Worm (Caenorhabditis elegans) whole organism, L4 larva: ENCODE measurements around the gene sma-2.

ENCODE experiments used
- F44E2.7 ChIP-seq: fragments of 200-800 bp; sonication (Bioruptor generic); IDR thresholded peaks from 2 replicates; pipeline ENCODE4 v2.1.2; 2022; ENCODE audit warnings: missing genetic modification characterization, missing compliant biosample characterization
- T20F7.1 ChIP-seq: fragments of 200-800 bp; sonication (Bioruptor generic); optimal IDR thresholded peaks from 2 replicates; lab custom pipeline; 2018; ENCODE audit warnings: mild to moderate bottlenecking, missing genetic modification characterization, missing compliant biosample characterization
- Y105C5A.15 ChIP-seq: fragments of 200-800 bp; sonication (Bioruptor generic); IDR thresholded peaks from 2 replicates; pipeline ENCODE4 v1.3.6; 2022; ENCODE audit warnings: missing genetic modification characterization, missing compliant biosample characterization
- Y5F2A.4 ChIP-seq: fragments of 200-800 bp; sonication (Bioruptor generic); optimal IDR thresholded peaks from 2 replicates; lab custom pipeline; 2018; ENCODE audit warnings: mild to moderate bottlenecking, missing genetic modification characterization, missing compliant biosample characterization
- aha-1 ChIP-seq: fragments of 150-350 bp; peaks from one replicate; lab custom pipeline; 2014; ENCODE audit warnings: missing biosample characterization, missing genetic modification characterization
- ama-1 ChIP-seq: fragments of 150-350 bp; optimal IDR thresholded peaks from 2 replicates; lab custom pipeline; 2014; ENCODE audit warnings: inconsistent platforms, mixed read lengths
- ceh-20 ChIP-seq: fragments of 200-800 bp; sonication (Bioruptor generic); IDR thresholded peaks from 2 replicates; pipeline ENCODE4 v1.3.6; 2022; ENCODE audit warnings: missing genetic modification reagents, missing genetic modification characterization, missing compliant biosample characterization
- ceh-28 ChIP-seq: fragments of 150-350 bp; optimal IDR thresholded peaks from 2 replicates; lab custom pipeline; 2014; ENCODE audit warnings: missing biosample characterization, missing genetic modification reagents, missing genetic modification characterization
- daf-16 ChIP-seq, 3 experiments: sonication (generic microtip); optimal IDR thresholded peaks; 2 replicates each; lab custom pipeline; 2016 to 2017; ENCODE audit warnings: missing genetic modification characterization in 3 of 3, missing genetic modification reagents in 3 of 3, mild to moderate bottlenecking in 2 of 3, missing compliant biosample characterization in 2 of 3, missing biosample characterization in 1 of 3, moderate library complexity in 1 of 3
- daf-19 ChIP-seq: fragments of 200-800 bp; sonication (Bioruptor generic); conservative IDR thresholded peaks from 2 replicates; pipeline ENCODE4 v1.3.6; 2022; ENCODE audit warnings: missing genetic modification characterization, missing compliant biosample characterization
- daf-8 ChIP-seq: fragments of 200-800 bp; sonication (Bioruptor generic); IDR thresholded peaks from 2 replicates; pipeline ENCODE4 v1.3.6; 2022; ENCODE audit warnings: missing genetic modification characterization, missing compliant biosample characterization
- dmd-6 ChIP-seq: fragments of 200-800 bp; sonication (Bioruptor generic); IDR thresholded peaks from 2 replicates; pipeline ENCODE4 v1.3.6; 2022; ENCODE audit warnings: missing genetic modification reagents, missing genetic modification characterization, missing compliant biosample characterization
- dve-1 ChIP-seq: sonication (generic microtip); optimal IDR thresholded peaks from 2 replicates; lab custom pipeline; 2017; ENCODE audit warnings: antibody characterized with exemption, mild to moderate bottlenecking, missing genetic modification characterization, missing compliant biosample characterization; ENCODE audit not compliant: insufficient read depth
- fkh-10 ChIP-seq: fragments of 150-350 bp; optimal IDR thresholded peaks from 2 replicates; lab custom pipeline; 2014; ENCODE audit warnings: missing biosample characterization, missing genetic modification reagents, missing genetic modification characterization
- fos-1 ChIP-seq: fragments of 150-350 bp; optimal IDR thresholded peaks from 2 replicates; lab custom pipeline; 2014; ENCODE audit warnings: missing biosample characterization, missing genetic modification characterization
- gei-8 ChIP-seq: fragments of 200-800 bp; sonication (Bioruptor generic); optimal IDR thresholded peaks from 2 replicates; lab custom pipeline; 2018; ENCODE audit warnings: mild to moderate bottlenecking, missing genetic modification characterization, missing compliant biosample characterization
- hlh-11 ChIP-seq: fragments of 200-800 bp; sonication (Bioruptor generic); optimal IDR thresholded peaks from 2 replicates; lab custom pipeline; 2018; ENCODE audit warnings: mild to moderate bottlenecking, missing genetic modification characterization, missing compliant biosample characterization
- hlh-30 ChIP-seq: sonication (generic microtip); optimal IDR thresholded peaks from 2 replicates; lab custom pipeline; 2017; ENCODE audit warnings: antibody characterized with exemption, mild to moderate bottlenecking, missing genetic modification characterization, missing compliant biosample characterization; ENCODE audit not compliant: insufficient read depth
- jun-1 ChIP-seq: fragments of 150-350 bp; optimal IDR thresholded peaks from 2 replicates; lab custom pipeline; 2014; ENCODE audit warnings: missing biosample characterization, missing genetic modification reagents, missing genetic modification characterization
- lim-7 ChIP-seq: fragments of 200-800 bp; sonication (Bioruptor generic); IDR thresholded peaks from 2 replicates; pipeline ENCODE4 v1.3.6; 2022; ENCODE audit warnings: missing genetic modification characterization, missing compliant biosample characterization
- lin-1 ChIP-seq: fragments of 200-800 bp; sonication (Bioruptor generic); IDR thresholded peaks from 2 replicates; pipeline ENCODE4 v1.3.6; 2022; ENCODE audit warnings: missing genetic modification reagents, missing genetic modification characterization, missing compliant biosample characterization
- lin-13 ChIP-seq: fragments of 150-350 bp; optimal IDR thresholded peaks from 2 replicates; lab custom pipeline; 2014; ENCODE audit warnings: missing biosample characterization, missing genetic modification reagents, missing genetic modification characterization
- lin-38 ChIP-seq: fragments of 200-800 bp; sonication (Bioruptor generic); IDR thresholded peaks from 2 replicates; pipeline ENCODE4 v1.3.6; 2022; ENCODE audit warnings: missing genetic modification reagents, missing genetic modification characterization, missing compliant biosample characterization
- lir-3 ChIP-seq: sonication (generic microtip); optimal IDR thresholded peaks from 2 replicates; lab custom pipeline; 2016; ENCODE audit warnings: mild to moderate bottlenecking, missing genetic modification characterization, missing compliant biosample characterization
- lsy-2 ChIP-seq, 2 experiments: fragments of 150-350 bp in 1 of 2; sonication (generic microtip) in 1 of 2; optimal IDR thresholded peaks; 2 replicates each; lab custom pipeline; 2014 to 2017; ENCODE audit warnings: missing biosample characterization in 2 of 2, missing genetic modification characterization in 2 of 2
- madf-9 ChIP-seq: fragments of 200-800 bp; sonication (Bioruptor generic); conservative IDR thresholded peaks from 2 replicates; pipeline ENCODE4 v1.3.6; 2022; ENCODE audit warnings: missing genetic modification reagents, missing genetic modification characterization, missing compliant biosample characterization
- mdl-1 ChIP-seq, 2 experiments: fragments of 150-350 bp in 1 of 2; sonication (generic microtip) in 1 of 2; optimal IDR thresholded peaks; 2 replicates each; lab custom pipeline; 2014 to 2017; ENCODE audit warnings: missing biosample characterization in 2 of 2, missing genetic modification characterization in 2 of 2
- mep-1 ChIP-seq: fragments of 150-350 bp; sonication (generic microtip); optimal IDR thresholded peaks from 3 replicates; lab custom pipeline; 2014; ENCODE audit warnings: missing biosample characterization, missing genetic modification characterization
- mes-2 ChIP-seq: sonication (generic microtip); optimal IDR thresholded peaks from 2 replicates; lab custom pipeline; 2016; ENCODE audit warnings: missing genotype, mild to moderate bottlenecking, missing genetic modification characterization, missing compliant biosample characterization; ENCODE audit not compliant: poor library complexity, severe bottlenecking
- mxl-3 ChIP-seq: fragments of 200-800 bp; sonication (Bioruptor generic); optimal IDR thresholded peaks from 2 replicates; lab custom pipeline; 2018; ENCODE audit warnings: mild to moderate bottlenecking, missing genetic modification characterization, missing compliant biosample characterization
- nhr-28 ChIP-seq: fragments of 150-350 bp; optimal IDR thresholded peaks from 2 replicates; lab custom pipeline; 2014; ENCODE audit warnings: missing biosample characterization, missing genetic modification characterization
- nhr-41 ChIP-seq: fragments of 200-800 bp; sonication (Bioruptor generic); IDR thresholded peaks from 2 replicates; pipeline ENCODE4 v1.3.6; 2022; ENCODE audit warnings: missing genetic modification reagents, missing genetic modification characterization, missing compliant biosample characterization
- nhr-48 ChIP-seq: sonication (generic microtip); optimal IDR thresholded peaks from 2 replicates; lab custom pipeline; 2016; ENCODE audit warnings: mild to moderate bottlenecking, missing genetic modification characterization, missing compliant biosample characterization
- nhr-77 ChIP-seq: fragments of 150-350 bp; optimal IDR thresholded peaks from 2 replicates; lab custom pipeline; 2014; ENCODE audit warnings: missing biosample characterization, missing genetic modification characterization
- pha-4 ChIP-seq, 2 experiments: fragments of 150-350 bp in 1 of 2; fragments of 200-800 bp in 1 of 2; sonication (Bioruptor generic) in 1 of 2; IDR thresholded peaks in 1 of 2; optimal IDR thresholded peaks in 1 of 2; 2 replicates each; pipeline versions ENCODE4 v1.3.6 to Lab custom; 2014 to 2022; ENCODE audit warnings: missing genetic modification characterization in 2 of 2, missing genetic modification reagents in 2 of 2, missing biosample characterization in 1 of 2, missing compliant biosample characterization in 1 of 2
- php-3 ChIP-seq: fragments of 200-800 bp; sonication (Bioruptor generic); IDR thresholded peaks from 2 replicates; pipeline ENCODE4 v1.3.6; 2022; ENCODE audit warnings: missing genetic modification reagents, missing genetic modification characterization, missing compliant biosample characterization
- saeg-2 ChIP-seq: fragments of 200-800 bp; sonication (Bioruptor generic); IDR thresholded peaks from 2 replicates; pipeline ENCODE4 v1.3.6; 2022; ENCODE audit warnings: missing genetic modification reagents, missing genetic modification characterization, missing compliant biosample characterization
- sdz-12 ChIP-seq: fragments of 200-800 bp; sonication (Bioruptor generic); optimal IDR thresholded peaks from 2 replicates; lab custom pipeline; 2018; ENCODE audit warnings: mild to moderate bottlenecking, missing genetic modification characterization, missing compliant biosample characterization
- snpc-1.2 ChIP-seq: fragments of 200-800 bp; sonication (Bioruptor generic); IDR thresholded peaks from 2 replicates; pipeline ENCODE4 v1.3.6; 2022; ENCODE audit warnings: missing genetic modification reagents, missing genetic modification characterization, missing compliant biosample characterization
- tag-97 ChIP-seq: fragments of 200-800 bp; sonication (Bioruptor generic); IDR thresholded peaks from 2 replicates; pipeline ENCODE4 v1.3.6; 2022; ENCODE audit warnings: missing genetic modification characterization, missing compliant biosample characterization
- tra-1 ChIP-seq: fragments of 200-800 bp; sonication (Bioruptor generic); IDR thresholded peaks from 2 replicates; pipeline ENCODE4 v1.3.6; 2022; ENCODE audit warnings: missing genetic modification reagents, missing genetic modification characterization, missing compliant biosample characterization
- unc-39 ChIP-seq: sonication (generic microtip); optimal IDR thresholded peaks from 2 replicates; lab custom pipeline; 2017; ENCODE audit warnings: missing biosample characterization, missing genetic modification characterization
- zfp-3 ChIP-seq: fragments of 200-800 bp; sonication (Bioruptor generic); conservative IDR thresholded peaks from 2 replicates; pipeline ENCODE4 v1.3.6; 2022; ENCODE audit warnings: missing genetic modification reagents, missing genetic modification characterization, missing compliant biosample characterization
- ztf-11 ChIP-seq: fragments of 150-350 bp; optimal IDR thresholded peaks from 2 replicates; lab custom pipeline; 2014; ENCODE audit warnings: missing biosample characterization, missing genetic modification characterization

Gene sma-2

ce11 chrIII:8734327-8734885 lies 15.1 kb upstream of the sma-2 start (continued):
- peak; percentile 7 for TF ChIP-seq lin-13

- TF ChIP-seq fkh-10 (peak; percentile 31), lin-13 (no peak), mes-2 (tag; lab: Kevin White, UChicago) (no peak)
Measured at ce11 chrIII:8737391-8737790, 12.1 kb upstream of the sma-2 start.

- no peak for TF ChIP-seq ceh-28
- no peak for TF ChIP-seq Y5F2A.4 (GFP tag; lab: Kevin White, UChicago)
- no peak for TF ChIP-seq daf-19 (GFP tag; lab: Robert Waterston, UW)
- no peak for TF ChIP-seq nhr-41 (GFP tag; lab: Robert Waterston, UW)
- TF ChIP-seq sdz-12 (GFP tag; lab: Kevin White, UChicago): no peak
- TF ChIP-seq madf-9 (GFP tag; lab: Robert Waterston, UW): no peak
- no peak for TF ChIP-seq nhr-77
- no peak for TF ChIP-seq lir-3 (tag; lab: Kevin White, UChicago)
- no peak for TF ChIP-seq lin-38
Measured at ce11 chrIII:8738289-8738688, 11.2 kb upstream of the sma-2 start.

ce11 chrIII:8739126-8739525 lies 10.4 kb upstream of the sma-2 start:
- TF ChIP-seq snpc-1.2 (GFP tag; lab: Robert Waterston, UW) (no peak), mes-2 (tag; lab: Kevin White, UChicago) (peak; percentile 44), nhr-28 (tag; lab: Kevin White, UChicago) (peak; percentile 95), gei-8 (GFP tag; lab: Kevin White, UChicago) (peak; percentile 75), nhr-48 (tag; lab: Kevin White, UChicago) (peak; percentile 94), F44E2.7 (no peak), php-3 (GFP tag; lab: Robert Waterston, UW) (peak; percentile 83), ztf-11 (no peak), ceh-20 (GFP tag; lab: Robert Waterston, UW) (peak; percentile 29; the same call in 1 of the 2 replicates), lim-7 (GFP tag; lab: Robert Waterston, UW) (no peak), tra-1 (GFP tag; lab: Robert Waterston, UW) (peak; percentile 82), fos-1 (tag; lab: Kevin White, UChicago) (no peak), saeg-2 (GFP tag; lab: Robert Waterston, UW) (no peak), mdl-1 (tag; optimal IDR thresholded peaks at IDR 0.05; lab: Kevin White, UChicago) (peak; percentile 69 to 97), jun-1 (tag; lab: Kevin White, UChicago) (no peak), mep-1 (tag; lab: Kevin White, UChicago) (peak; percentile 72), hlh-11 (tag; lab: Kevin White, UChicago) (peak; percentile 91), mxl-3 (GFP tag; lab: Kevin White, UChicago) (peak; percentile 97), dve-1 (tag; lab: Kevin White, UChicago) (peak; percentile 95), daf-8 (no peak), aha-1 (tag; lab: Kevin White, UChicago) (peak; percentile 84), ama-1 (peak; percentile 32), sdz-12 (GFP tag; lab: Kevin White, UChicago) (no peak), zfp-3 (no peak), hlh-30 (tag; lab: Kevin White, UChicago) (peak; percentile 90), T20F7.1 (GFP tag; lab: Kevin White, UChicago) (peak; percentile 62), lsy-2 (tag; optimal IDR thresholded peaks at IDR 0.05; lab: Kevin White, UChicago) (peak in 1 of 2 experiments; percentile 72), lin-1 (peak; percentile 77), dmd-6 (GFP tag; lab: Robert Waterston, UW) (peak; percentile 96), daf-19 (GFP tag; lab: Robert Waterston, UW) (no peak), daf-16 (GFP tag; optimal IDR thresholded peaks at IDR 0.05; lab: Kevin White, UChicago) (no peak), daf-16 (tag; optimal IDR thresholded peaks at IDR 0.05; lab: Kevin White, UChicago) (peak; percentile 31), Y105C5A.15 (GFP tag; lab: Robert Waterston, UW) (no peak), pha-4 (GFP tag; IDR thresholded peaks at IDR 0.05; lab: Robert Waterston, UW) (no peak), pha-4 (tag; optimal IDR thresholded peaks at IDR 0.05; lab: Kevin White, UChicago) (no peak), unc-39 (tag; lab: Kevin White, UChicago) (no peak), lin-13 (peak; percentile 20), madf-9 (GFP tag; lab: Robert Waterston, UW) (no peak), tag-97 (GFP tag; lab: Robert Waterston, UW) (no peak)
